Worm (Caenorhabditis elegans) whole organism, L1 larva: ENCODE results near the gene Y65A5A.1.
A peak's percentile ranks its signal among the peaks of the same experiment; 100 is the strongest.

Experiments used
- C34B4.2 ChIP-seq: sonication (generic microtip); optimal IDR thresholded peaks from 2 replicates; lab custom pipeline; 2017; ENCODE audit warnings: mild to moderate bottlenecking, missing genetic modification characterization, missing compliant biosample characterization
- F16B12.6 ChIP-seq: fragments of 150-350 bp; optimal IDR thresholded peaks from 2 replicates; lab custom pipeline; 2014; ENCODE audit warnings: missing biosample characterization, missing genetic modification characterization
- aha-1 ChIP-seq: fragments of 150-350 bp; optimal IDR thresholded peaks from 2 replicates; lab custom pipeline; 2014; ENCODE audit warnings: missing biosample characterization, missing genetic modification characterization
- alr-1 ChIP-seq: fragments of 200-800 bp; sonication (Bioruptor generic); optimal IDR thresholded peaks from 2 replicates; lab custom pipeline; 2018; ENCODE audit warnings: borderline replicate concordance, mild to moderate bottlenecking, missing genetic modification characterization, missing compliant biosample characterization
- aly-2 ChIP-seq: fragments of 150-350 bp; optimal IDR thresholded peaks from 2 replicates; lab custom pipeline; 2014; ENCODE audit warnings: missing biosample characterization, missing genetic modification characterization
- ama-1 ChIP-seq: fragments of 150-350 bp; optimal IDR thresholded peaks from 2 replicates; lab custom pipeline; 2014
- ceh-63 ChIP-seq: fragments of 200-800 bp; sonication (Bioruptor generic); optimal IDR thresholded peaks from 2 replicates; lab custom pipeline; 2018; ENCODE audit warnings: mild to moderate bottlenecking, missing genetic modification characterization, missing compliant biosample characterization
- ceh-8 ChIP-seq: fragments of 200-800 bp; sonication (Bioruptor generic); optimal IDR thresholded peaks from 2 replicates; lab custom pipeline; 2018; ENCODE audit warnings: mild to moderate bottlenecking, missing genetic modification characterization, moderate library complexity, missing compliant biosample characterization
- ceh-90 ChIP-seq: sonication (generic microtip); optimal IDR thresholded peaks from 2 replicates; lab custom pipeline; 2016; ENCODE audit warnings: missing genetic modification characterization, missing compliant biosample characterization
- ces-1 ChIP-seq: fragments of 150-350 bp; optimal IDR thresholded peaks from 2 replicates; lab custom pipeline; 2014; ENCODE audit warnings: missing biosample characterization, missing genetic modification reagents, missing genetic modification characterization
- dsc-1 ChIP-seq: sonication (generic microtip); optimal IDR thresholded peaks from 2 replicates; lab custom pipeline; 2016; ENCODE audit warnings: mild to moderate bottlenecking, missing genetic modification characterization, missing compliant biosample characterization
- efl-1 ChIP-seq, 4 experiments: fragments of 150-350 bp; optimal IDR thresholded peaks in 3 of 4; peaks in 1 of 4; 1 replicate in 1 of 4; 2 replicates in 3 of 4; lab custom pipeline; 2014; ENCODE audit warnings: missing biosample characterization in 2 of 4, missing genetic modification characterization in 2 of 4, missing genetic modification reagents in 2 of 4
- efl-3 ChIP-seq: fragments of 200-800 bp; sonication (Bioruptor generic); optimal IDR thresholded peaks from 2 replicates; lab custom pipeline; 2018; ENCODE audit warnings: mild to moderate bottlenecking, missing genetic modification characterization, missing compliant biosample characterization
- egl-27 ChIP-seq, 2 experiments: fragments of 150-350 bp in 1 of 2; sonication (generic microtip); optimal IDR thresholded peaks; 3 replicates each; lab custom pipeline; 2017 to 2018; ENCODE audit warnings: missing biosample characterization in 2 of 2, missing genetic modification characterization in 2 of 2, missing genetic modification reagents in 2 of 2
- fos-1 ChIP-seq: fragments of 150-350 bp; optimal IDR thresholded peaks from 2 replicates; lab custom pipeline; 2014; ENCODE audit warnings: missing biosample characterization, missing genetic modification characterization
- hlh-4 ChIP-seq: sonication (generic microtip); optimal IDR thresholded peaks from 2 replicates; lab custom pipeline; 2016; ENCODE audit warnings: mild to moderate bottlenecking, missing genetic modification characterization, missing compliant biosample characterization
- isw-1 ChIP-seq: fragments of 200-800 bp; sonication (Bioruptor generic); IDR thresholded peaks from 2 replicates; pipeline ENCODE4 v1.3.6; 2022; ENCODE audit warnings: missing genetic modification characterization, missing compliant biosample characterization
- jun-1 ChIP-seq: fragments of 150-350 bp; optimal IDR thresholded peaks from 2 replicates; lab custom pipeline; 2014; ENCODE audit warnings: missing biosample characterization, missing genetic modification reagents, missing genetic modification characterization
- lin-13 ChIP-seq: fragments of 150-350 bp; optimal IDR thresholded peaks from 2 replicates; lab custom pipeline; 2014; ENCODE audit warnings: missing biosample characterization, missing genetic modification reagents, missing genetic modification characterization
- lsy-2 ChIP-seq, 2 experiments: fragments of 150-350 bp; optimal IDR thresholded peaks; 2 replicates each; lab custom pipeline; 2014; ENCODE audit warnings: missing biosample characterization in 2 of 2, missing genetic modification characterization in 2 of 2
- mab-9 ChIP-seq: fragments of 200-800 bp; sonication (Bioruptor generic); IDR thresholded peaks from 2 replicates; pipeline ENCODE4 v1.3.6; 2022; ENCODE audit warnings: missing genetic modification reagents, missing genetic modification characterization, missing compliant biosample characterization
- nhr-12 ChIP-seq: sonication (generic microtip); optimal IDR thresholded peaks from 2 replicates; lab custom pipeline; 2017; ENCODE audit warnings: missing biosample characterization, missing genetic modification characterization
- nhr-19 ChIP-seq: fragments of 200-800 bp; sonication (Bioruptor generic); conservative IDR thresholded peaks from 2 replicates; pipeline ENCODE4 v1.3.6; 2022; ENCODE audit warnings: missing genetic modification characterization, missing compliant biosample characterization
- nhr-20 ChIP-seq: sonication (generic microtip); optimal IDR thresholded peaks from 2 replicates; lab custom pipeline; 2016; ENCODE audit warnings: mild to moderate bottlenecking, missing genetic modification characterization, missing compliant biosample characterization
- nhr-237 ChIP-seq: fragments of 150-350 bp; optimal IDR thresholded peaks from 2 replicates; lab custom pipeline; 2014; ENCODE audit warnings: missing biosample characterization, missing genetic modification characterization
- nhr-47 ChIP-seq: sonication (generic microtip); optimal IDR thresholded peaks from 2 replicates; lab custom pipeline; 2016; ENCODE audit warnings: mild to moderate bottlenecking, missing genetic modification characterization, moderate library complexity, missing compliant biosample characterization
- skn-1 ChIP-seq: fragments of 150-350 bp; optimal IDR thresholded peaks from 2 replicates; lab custom pipeline; 2014; ENCODE audit warnings: missing biosample characterization, missing genetic modification characterization
- snpc-4 ChIP-seq: fragments of 150-350 bp; optimal IDR thresholded peaks from 2 replicates; lab custom pipeline; 2014; ENCODE audit warnings: missing biosample characterization, missing genetic modification characterization
- tbx-2 ChIP-seq: sonication (generic microtip); optimal IDR thresholded peaks from 2 replicates; lab custom pipeline; 2016; ENCODE audit warnings: missing genetic modification characterization, missing compliant biosample characterization
- unc-98 ChIP-seq: fragments of 200-800 bp; sonication (Bioruptor generic); IDR thresholded peaks from 2 replicates; pipeline ENCODE4 v1.3.6; 2022; ENCODE audit warnings: missing genetic modification characterization, missing compliant biosample characterization
- zag-1 ChIP-seq: fragments of 150-350 bp; optimal IDR thresholded peaks from 2 replicates; lab custom pipeline; 2014; ENCODE audit warnings: missing biosample characterization, missing genetic modification characterization
- zip-4 ChIP-seq: fragments of 200-800 bp; sonication (Bioruptor generic); optimal IDR thresholded peaks from 2 replicates; lab custom pipeline; 2018; ENCODE audit warnings: mild to moderate bottlenecking, missing genetic modification characterization, moderate library complexity, missing compliant biosample characterization
- ztf-11 ChIP-seq, 2 experiments: sonication (generic microtip); optimal IDR thresholded peaks; 2 replicates each; lab custom pipeline; 2016 to 2017; ENCODE audit warnings: missing genetic modification characterization in 2 of 2, missing biosample characterization in 1 of 2, missing compliant biosample characterization in 1 of 2
- ztf-4 ChIP-seq: fragments of 150-350 bp; optimal IDR thresholded peaks from 2 replicates; lab custom pipeline; 2014; ENCODE audit warnings: missing biosample characterization, missing genetic modification characterization

Y65A5A.1 gene

ce11 chrIV:16381933-16382591 is 17.6 kb downstream of the Y65A5A.1 start, which contains the start of gene Y7A9D.1 (continued):
- no peak for TF ChIP-seq ceh-90 (tag; lab: Kevin White, UChicago)
- TF ChIP-seq fos-1 (tag; lab: Kevin White, UChicago): peak; percentile 33
- TF ChIP-seq isw-1 (GFP tag; lab: Robert Waterston, UW): no peak
- TF ChIP-seq ceh-63: no peak
- TF ChIP-seq zag-1 (tag; lab: Kevin White, UChicago): no peak
- peak; percentile 65 for TF ChIP-seq nhr-20 (tag; lab: Kevin White, UChicago)
- peak; percentile 20 for TF ChIP-seq snpc-4 (tag; lab: Kevin White, UChicago)
- peak; percentile 37 for TF ChIP-seq ceh-8 (GFP tag; lab: Kevin White, UChicago)
- no peak for TF ChIP-seq aha-1
- TF ChIP-seq zip-4 (GFP tag; lab: Kevin White, UChicago): no peak
- TF ChIP-seq, all 84 proteins: peak for 37

- TF ChIP-seq mab-9: no peak
- TF ChIP-seq lin-13: no peak
- TF ChIP-seq F16B12.6 (tag; lab: Kevin White, UChicago): no peak
- no peak for TF ChIP-seq hlh-4
- no peak for TF ChIP-seq egl-27 (tag; optimal IDR thresholded peaks at IDR 0.05; lab: Kevin White, UChicago)
- TF ChIP-seq alr-1 (tag; lab: Kevin White, UChicago): no peak
- no peak for TF ChIP-seq ces-1
- no peak for TF ChIP-seq ceh-63
- no peak for TF ChIP-seq lsy-2 (tag; optimal IDR thresholded peaks at IDR 0.05; lab: Kevin White, UChicago)
- no peak for TF ChIP-seq ztf-11 (tag; optimal IDR thresholded peaks at IDR 0.05; lab: Kevin White, UChicago)
- no peak for TF ChIP-seq skn-1 (tag; lab: Kevin White, UChicago)
- no peak for TF ChIP-seq efl-3
- no peak for TF ChIP-seq ceh-8 (GFP tag; lab: Kevin White, UChicago)
- TF ChIP-seq isw-1 (GFP tag; lab: Robert Waterston, UW): no peak
- TF ChIP-seq unc-98: no peak
- TF ChIP-seq aly-2: no peak
- no peak for TF ChIP-seq ztf-4 (tag; lab: Kevin White, UChicago)
- no peak for TF ChIP-seq dsc-1 (tag; lab: Kevin White, UChicago)
- no peak for TF ChIP-seq C34B4.2 (tag; lab: Kevin White, UChicago)
- no peak for TF ChIP-seq tbx-2
Measured at ce11 chrIV:16380937-16381336, 18.7 kb downstream of the Y65A5A.1 start.

- TF ChIP-seq efl-1 (optimal IDR thresholded peaks at IDR 0.05; lab: Kevin White, UChicago) (no peak), efl-1 (GFP tag; optimal IDR thresholded peaks at IDR 0.05 in 1 of 2; lab: Kevin White, UChicago) (peak in 1 of 2 experiments; percentile 59), jun-1 (tag; lab: Kevin White, UChicago) (no peak)
Measured at ce11 chrIV:16380278-16380677, 19.3 kb downstream of the Y65A5A.1 start.

DNA sequence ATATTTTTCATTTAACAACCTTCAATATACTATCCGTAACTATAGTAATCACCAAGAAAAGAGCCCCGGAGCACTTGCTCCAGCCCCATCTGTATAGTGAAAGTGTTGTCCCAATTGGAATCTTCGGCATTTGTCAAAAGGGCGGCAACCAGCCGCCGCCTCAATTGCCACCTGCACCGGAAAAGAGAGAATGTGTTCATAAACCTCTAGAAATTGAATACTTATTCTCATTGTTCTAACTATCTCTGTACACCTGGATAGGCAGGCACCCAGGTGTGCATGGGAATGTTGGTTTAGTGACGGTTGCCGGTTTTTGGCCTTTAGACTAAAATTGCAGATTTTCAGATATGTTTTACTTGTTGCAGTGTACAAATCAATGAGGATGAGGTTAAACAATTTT is 21.7 kb downstream of the Y65A5A.1 start:
- TF ChIP-seq nhr-237 (no peak), efl-1 (optimal IDR thresholded peaks at IDR 0.05; lab: Kevin White, UChicago) (no peak), efl-1 (GFP tag; optimal IDR thresholded peaks at IDR 0.05 in 1 of 2; lab: Kevin White, UChicago) (peak in 1 of 2 experiments; percentile 77)

- no peak for TF ChIP-seq efl-1 (optimal IDR thresholded peaks at IDR 0.05; lab: Kevin White, UChicago)
- TF ChIP-seq efl-1 (GFP tag; optimal IDR thresholded peaks at IDR 0.05 in 1 of 2; lab: Kevin White, UChicago): peak in 1 of 2 experiments; percentile 79
- TF ChIP-seq nhr-19: no peak
- TF ChIP-seq, all 84 proteins: peak for 1
Measured at ce11 chrIV:16370592-16370991, 29.0 kb downstream of the Y65A5A.1 start.

DNA sequence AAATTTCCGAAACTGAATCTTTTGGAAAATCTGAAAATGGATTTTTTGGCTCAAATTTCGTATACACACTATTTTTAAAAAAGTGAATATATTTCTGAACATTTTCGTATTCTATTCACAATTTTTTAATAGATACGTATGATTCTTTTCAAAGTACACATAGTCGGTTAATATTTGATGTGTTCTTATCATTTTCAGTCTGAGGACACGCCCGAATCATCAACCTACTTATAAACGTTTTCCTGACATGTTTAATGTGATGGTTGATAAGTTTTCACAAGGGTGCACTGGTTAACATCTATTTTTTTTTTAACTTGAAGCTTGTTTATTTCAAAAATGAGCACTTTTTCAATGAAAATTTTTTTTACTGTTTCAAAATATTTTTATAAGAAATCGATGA is 35.0 kb downstream of the Y65A5A.1 start:
- TF ChIP-seq ama-1 (no peak), alr-1 (tag; lab: Kevin White, UChicago) (no peak), ztf-4 (tag; lab: Kevin White, UChicago) (no peak), nhr-47 (tag; lab: Kevin White, UChicago) (no peak), nhr-12 (tag; lab: Kevin White, UChicago) (no peak), aha-1 (no peak), mab-9 (no peak)
